Worm (Caenorhabditis elegans): ENCODE data around the gene Y39H10B.3.

Gene Y39H10B.3

DNA sequence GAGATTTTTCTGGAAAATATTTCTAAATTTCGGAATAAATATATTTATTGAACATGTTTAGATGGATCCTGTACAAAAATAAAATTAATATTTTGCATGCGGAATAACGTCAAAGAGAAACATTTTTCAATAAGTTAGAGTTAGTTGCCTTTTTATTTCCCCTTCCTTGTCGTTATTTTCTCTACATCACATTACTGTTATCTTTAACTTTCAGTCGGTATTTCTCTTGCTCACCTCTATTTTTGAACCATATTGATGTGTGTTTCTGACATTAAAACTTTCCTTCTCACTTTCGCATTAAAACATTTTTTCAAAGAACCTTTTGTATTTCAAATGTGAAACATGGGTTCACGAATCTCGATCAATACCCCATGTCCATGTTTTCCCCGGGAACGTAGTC lies at the start of gene Y39H10B.3:
Gene Y39H10B.3 (plus strand): TSS at position 301 of the 400 bp plus-strand sequence.
- TF ChIP-seq unc-62 (GFP tag; optimal IDR thresholded peaks at IDR 0.05) = no peak

DNA sequence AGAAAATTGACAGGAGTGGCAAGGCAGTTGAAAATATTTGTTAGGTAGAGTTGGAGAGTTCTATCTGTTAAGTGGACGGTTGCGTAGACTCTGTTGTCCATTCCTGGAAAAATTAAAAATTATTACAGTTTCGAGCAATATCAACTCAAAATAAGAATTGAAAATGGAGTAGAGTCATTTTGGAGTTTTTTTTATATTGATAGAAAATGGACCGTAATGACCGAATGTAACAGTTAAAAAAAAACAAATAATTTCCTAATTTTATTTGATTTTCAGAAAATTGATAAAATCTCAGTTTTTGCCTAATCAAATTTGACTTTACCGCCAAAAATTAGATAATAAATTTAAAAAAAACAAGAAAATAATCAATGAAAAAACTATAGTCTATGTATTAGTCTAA lies 43.7 kb upstream of the Y39H10B.3 start, which contains the start of gene F59B1.4:
Gene F59B1.4 (minus strand): TSS at position 101 of the 400 bp plus-strand sequence.
- no peak for TF ChIP-seq unc-62 (GFP tag; optimal IDR thresholded peaks at IDR 0.05)

ce11 chrV:3631591-3631990 lies 39.0 kb upstream of the Y39H10B.3 start, which contains the start of gene F59B1.6:
F59B1.6 (minus strand) TSS chrV:3631691.
- TF ChIP-seq unc-62 (GFP tag; optimal IDR thresholded peaks at IDR 0.05) = no peak

DNA sequence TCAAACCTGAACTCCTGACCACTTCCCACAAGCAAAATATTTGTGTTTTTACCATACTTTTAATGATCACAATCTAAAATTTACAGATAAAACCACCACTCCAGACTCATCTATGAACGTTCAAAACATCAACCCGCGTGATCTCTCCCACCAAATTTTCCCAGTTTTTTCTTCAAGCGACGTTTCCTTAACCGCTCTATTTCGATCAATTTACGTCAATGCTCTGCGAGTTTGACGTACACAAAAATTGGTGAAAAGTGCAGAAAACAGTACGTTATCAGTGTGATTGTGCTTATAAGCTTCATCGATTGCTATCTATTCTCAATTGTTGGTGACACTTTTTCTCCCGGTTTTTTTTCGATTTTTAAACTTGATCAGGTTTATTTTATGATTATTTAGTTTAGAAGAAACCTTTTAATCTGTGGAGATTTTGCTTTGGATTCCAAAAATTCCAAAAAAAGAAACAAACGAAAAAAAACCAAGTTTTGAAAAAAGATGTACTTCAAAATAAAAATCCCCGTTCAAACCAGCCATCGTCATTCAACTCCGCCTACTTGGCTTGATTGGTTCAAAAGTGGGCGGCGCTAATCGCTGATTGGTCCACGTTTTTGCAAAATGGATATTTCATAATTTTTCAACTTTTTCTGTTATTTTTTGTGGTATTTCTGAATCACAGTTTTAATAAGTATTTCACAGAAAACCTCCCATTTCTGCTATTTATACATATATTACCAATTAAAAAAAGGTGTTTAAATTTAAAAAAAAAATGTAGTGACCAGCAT lies 38.2 kb upstream of the Y39H10B.3 start:
- no peak for TF ChIP-seq unc-62 (GFP tag; optimal IDR thresholded peaks at IDR 0.05)

DNA sequence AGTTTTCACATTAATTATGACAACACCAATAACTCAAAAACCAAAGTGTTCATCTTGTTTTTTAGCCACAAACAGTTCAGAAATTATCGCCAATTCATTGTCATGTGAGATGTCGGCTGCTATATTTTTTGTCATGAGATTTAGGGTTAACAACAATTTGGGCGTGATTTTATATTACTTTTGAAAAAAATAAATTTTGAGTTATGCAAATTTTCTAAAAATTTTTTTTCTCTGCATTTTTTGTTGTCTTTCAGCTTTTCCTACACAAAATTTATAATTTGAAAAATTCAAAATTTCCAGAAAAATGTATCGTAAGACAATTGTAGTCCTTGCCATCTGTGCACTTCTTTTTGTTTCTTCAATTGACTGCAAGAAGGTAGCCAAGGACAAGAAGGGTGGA lies 37.6 kb upstream of the Y39H10B.3 start, which contains the start of gene F59B1.2:
Gene F59B1.2 (plus strand): TSS at position 301 of the 400 bp plus-strand sequence.
- no peak for TF ChIP-seq unc-62 (GFP tag; optimal IDR thresholded peaks at IDR 0.05)

DNA sequence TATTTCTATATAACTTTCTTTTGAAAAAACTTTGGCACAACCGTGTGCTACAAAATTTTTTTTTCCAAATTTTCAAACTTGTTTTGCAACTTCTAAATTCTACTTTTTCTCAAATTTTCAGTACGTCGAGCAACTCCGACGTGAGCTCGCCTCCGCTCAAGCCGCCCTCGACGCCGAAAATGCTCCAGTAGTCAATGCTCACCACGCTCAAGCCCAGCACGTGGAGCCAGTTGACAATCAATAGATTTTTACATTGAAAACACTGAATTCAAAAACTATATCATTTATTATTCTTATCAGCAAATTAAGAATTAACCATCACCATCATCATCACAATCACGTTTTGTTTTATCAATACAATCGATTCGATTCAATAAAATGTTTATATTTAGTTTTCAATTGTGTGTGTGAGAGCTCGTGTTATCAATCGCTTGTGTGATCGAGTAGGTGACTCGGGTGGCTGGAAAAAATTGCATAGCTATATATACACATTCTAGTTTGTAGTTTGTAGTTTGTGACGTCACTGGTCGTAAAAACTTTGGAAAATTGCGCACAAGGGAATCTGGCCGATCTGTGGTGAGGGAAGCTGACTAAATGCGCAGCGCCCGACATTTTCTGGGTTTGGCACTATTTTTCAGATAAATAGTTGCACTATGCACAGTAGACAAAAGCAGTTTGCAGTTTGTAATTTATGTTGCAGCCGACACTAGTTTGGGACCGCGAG lies 36.1 kb upstream of the Y39H10B.3 start:
- no peak for TF ChIP-seq unc-62 (GFP tag; optimal IDR thresholded peaks at IDR 0.05)

- no peak for TF ChIP-seq unc-62 (GFP tag; optimal IDR thresholded peaks at IDR 0.05)
Observed at ce11 chrV:3637086-3637485, 33.5 kb upstream of the Y39H10B.3 start, which contains the start of gene srx-41. srx-41 (minus strand) TSS chrV:3637186.

DNA sequence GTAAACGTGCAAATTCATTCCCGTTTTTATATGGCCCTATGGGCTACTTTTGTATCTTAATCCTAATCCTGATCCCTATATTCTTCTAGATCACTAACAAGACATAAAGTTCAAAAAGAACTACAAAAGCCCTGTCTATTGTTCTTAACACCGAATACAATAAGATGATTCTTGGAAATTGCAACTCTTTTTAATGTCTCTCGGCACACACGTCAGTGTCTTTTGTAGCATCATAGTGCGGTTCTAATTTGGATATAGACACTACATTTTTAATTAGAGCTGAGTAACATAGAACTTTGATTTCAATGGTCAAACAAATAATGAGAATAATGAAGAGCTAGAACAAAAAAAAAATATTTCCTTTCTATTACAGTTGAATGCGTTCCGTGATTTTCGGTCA lies 30.7 kb upstream of the Y39H10B.3 start:
- no peak for TF ChIP-seq unc-62 (GFP tag; optimal IDR thresholded peaks at IDR 0.05)

ce11 chrV:3644193-3644693 lies 26.4 kb upstream of the Y39H10B.3 start, which contains the start of gene F59B1.8:
F59B1.8 (minus strand) TSS chrV:3644243.
- no peak for TF ChIP-seq unc-62 (GFP tag; optimal IDR thresholded peaks at IDR 0.05)

DNA sequence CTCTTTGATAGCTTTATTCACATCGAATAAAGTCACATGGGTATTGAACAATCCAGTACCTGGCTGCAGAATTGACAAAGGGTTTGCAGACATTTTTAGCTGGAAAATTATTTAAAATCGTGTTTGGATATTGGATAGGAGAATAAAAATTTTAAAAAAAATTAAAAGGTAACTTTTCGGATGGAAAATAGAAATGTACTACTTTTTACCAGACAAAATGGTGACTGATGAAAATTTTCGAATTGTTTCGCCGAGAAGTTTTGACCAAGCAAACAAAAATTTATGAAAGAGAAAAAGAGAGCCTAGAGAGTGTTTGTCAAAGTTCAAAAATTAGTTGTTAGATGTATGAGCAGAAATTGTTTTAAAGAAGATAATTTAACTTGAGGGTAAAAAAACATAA lies 22.7 kb upstream of the Y39H10B.3 start, which contains the start of gene F59B1.10:
Gene F59B1.10 (minus strand): TSS at position 101 of the 400 bp plus-strand sequence.
- TF ChIP-seq unc-62 (GFP tag; optimal IDR thresholded peaks at IDR 0.05) = no peak

DNA sequence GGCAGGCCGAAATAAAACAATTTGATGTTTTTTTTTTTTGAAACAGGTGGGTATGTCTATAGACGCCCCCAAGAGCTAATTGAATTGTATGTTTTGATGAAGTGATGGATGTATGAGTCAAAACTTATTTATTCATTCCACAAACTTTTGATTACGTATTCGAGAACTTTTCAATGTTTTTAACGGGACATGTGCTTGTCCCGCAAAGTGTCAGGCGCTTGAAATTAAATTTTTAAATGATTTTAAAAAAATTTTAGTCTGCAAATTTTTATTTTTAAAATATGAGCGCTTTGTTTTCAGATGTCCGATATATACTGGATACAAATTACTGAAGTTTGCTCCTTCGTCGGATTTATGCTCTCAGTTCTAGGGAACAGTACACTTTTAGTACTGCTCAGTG lies 21.1 kb upstream of the Y39H10B.3 start, which contains the start of gene str-114:
Gene str-114 (plus strand): TSS at position 301 of the 400 bp plus-strand sequence.
- no peak for TF ChIP-seq unc-62 (GFP tag; optimal IDR thresholded peaks at IDR 0.05)

ce11 chrV:3659472-3659871 lies 11.1 kb upstream of the Y39H10B.3 start, which contains the start of gene acr-23:
acr-23 (minus strand) TSS chrV:3659572.
- no peak for TF ChIP-seq unc-62 (GFP tag; optimal IDR thresholded peaks at IDR 0.05)

ce11 chrV:3666887-3667286 lies 3.7 kb upstream of the Y39H10B.3 start, which contains the start of gene str-113:
str-113 (minus strand) TSS chrV:3666987.
- TF ChIP-seq unc-62 (GFP tag; optimal IDR thresholded peaks at IDR 0.05) = no peak

ce11 chrV:3668464-3668863 lies 2.1 kb upstream of the Y39H10B.3 start, which contains the start of gene Y39H10B.2:
Y39H10B.2 (plus strand) TSS chrV:3668764.
- no peak for TF ChIP-seq unc-62 (GFP tag; optimal IDR thresholded peaks at IDR 0.05)

ce11 chrV:3673080-3673479 lies 2.5 kb downstream of the Y39H10B.3 start, which contains the start of gene pals-33:
pals-33 (plus strand) TSS chrV:3673380.
- no peak for TF ChIP-seq unc-62 (GFP tag; optimal IDR thresholded peaks at IDR 0.05)

DNA sequence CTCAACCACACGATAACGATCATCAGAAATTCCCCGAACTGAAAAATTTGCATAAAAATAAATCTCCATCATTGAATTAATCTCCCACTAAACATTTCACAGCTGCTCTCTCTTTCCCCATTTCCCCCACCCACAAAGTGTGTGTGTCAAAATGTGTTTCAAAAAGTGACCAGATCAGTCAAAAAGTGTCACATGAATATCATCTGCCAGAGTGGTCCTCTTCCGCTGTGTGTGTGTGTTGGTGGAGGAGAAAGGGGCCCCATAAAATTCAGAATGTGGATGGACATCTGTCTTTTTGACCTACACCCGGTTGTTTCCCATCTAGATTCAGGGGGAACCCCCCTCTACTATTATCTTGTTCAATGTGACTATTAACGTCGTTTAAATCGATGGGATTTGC lies 6.6 kb downstream of the Y39H10B.3 start:
- no peak for TF ChIP-seq unc-62 (GFP tag; optimal IDR thresholded peaks at IDR 0.05)

All from whole organism, dauer.